Worm (Caenorhabditis elegans) whole organism, L2 larva: ENCODE data around the gene seld-1.

Experiments used
- C34F6.9 ChIP-seq: fragments of 150-350 bp; optimal IDR thresholded peaks from 2 replicates; lab custom pipeline; 2014; ENCODE audit warnings: missing biosample characterization, missing genetic modification characterization
- R02D3.7 ChIP-seq: fragments of 150-350 bp; optimal IDR thresholded peaks from 2 replicates; lab custom pipeline; 2014; ENCODE audit warnings: missing biosample characterization, missing genetic modification characterization
- ZK546.5 ChIP-seq: sonication (generic microtip); optimal IDR thresholded peaks from 2 replicates; lab custom pipeline; 2017; ENCODE audit warnings: missing biosample characterization, missing genetic modification characterization
- aly-2 ChIP-seq: fragments of 150-350 bp; optimal IDR thresholded peaks from 2 replicates; lab custom pipeline; 2014; ENCODE audit warnings: missing biosample characterization, missing genetic modification characterization
- ceh-16 ChIP-seq: fragments of 150-350 bp; optimal IDR thresholded peaks from 2 replicates; lab custom pipeline; 2014; ENCODE audit warnings: missing biosample characterization, missing genetic modification characterization
- crh-2 ChIP-seq: sonication (generic microtip); optimal IDR thresholded peaks from 2 replicates; lab custom pipeline; 2017; ENCODE audit warnings: missing biosample characterization, missing genetic modification characterization
- dmd-4 ChIP-seq: sonication (generic microtip); optimal IDR thresholded peaks from 2 replicates; lab custom pipeline; 2017; ENCODE audit warnings: missing biosample characterization, missing genetic modification characterization
- elt-1 ChIP-seq: fragments of 150-350 bp; optimal IDR thresholded peaks from 2 replicates; lab custom pipeline; 2014; ENCODE audit warnings: missing biosample characterization, missing genetic modification characterization
- fos-1 ChIP-seq: fragments of 150-350 bp; optimal IDR thresholded peaks from 2 replicates; lab custom pipeline; 2014; ENCODE audit warnings: missing biosample characterization, missing genetic modification characterization
- lin-39 ChIP-seq: fragments of 150-350 bp; optimal IDR thresholded peaks from 2 replicates; lab custom pipeline; 2014; ENCODE audit warnings: missing biosample characterization, missing genetic modification reagents, missing genetic modification characterization
- lsy-2 ChIP-seq, 2 experiments: fragments of 150-350 bp in 1 of 2; sonication (generic microtip) in 1 of 2; optimal IDR thresholded peaks; 2 replicates each; lab custom pipeline; 2014 to 2017; ENCODE audit warnings: missing biosample characterization in 2 of 2, missing genetic modification characterization in 2 of 2
- mab-5 ChIP-seq: fragments of 150-350 bp; optimal IDR thresholded peaks from 2 replicates; lab custom pipeline; 2014; ENCODE audit warnings: missing biosample characterization, missing genetic modification characterization
- mdl-1 ChIP-seq, 2 experiments: fragments of 150-350 bp in 1 of 2; sonication (generic microtip) in 1 of 2; optimal IDR thresholded peaks; 2 replicates each; lab custom pipeline; 2017; ENCODE audit warnings: missing biosample characterization in 2 of 2, missing genetic modification characterization in 2 of 2
- nhr-10 ChIP-seq: sonication (generic microtip); optimal IDR thresholded peaks from 2 replicates; lab custom pipeline; 2017; ENCODE audit warnings: missing biosample characterization, missing genetic modification characterization
- nhr-11 ChIP-seq: fragments of 150-350 bp; optimal IDR thresholded peaks from 2 replicates; lab custom pipeline; 2014; ENCODE audit warnings: missing biosample characterization, missing genetic modification characterization
- nhr-12 ChIP-seq: fragments of 150-350 bp; optimal IDR thresholded peaks from 2 replicates; lab custom pipeline; 2014; ENCODE audit warnings: missing biosample characterization, missing genetic modification characterization
- nhr-129 ChIP-seq: fragments of 150-350 bp; optimal IDR thresholded peaks from 2 replicates; lab custom pipeline; 2014; ENCODE audit warnings: missing biosample characterization, missing genetic modification characterization
- nhr-25 ChIP-seq: fragments of 150-350 bp; sonication (generic microtip); optimal IDR thresholded peaks from 3 replicates; lab custom pipeline; 2014; ENCODE audit warnings: missing biosample characterization, missing genetic modification characterization
- nhr-6 ChIP-seq: fragments of 150-350 bp; optimal IDR thresholded peaks from 2 replicates; lab custom pipeline; 2014; ENCODE audit warnings: missing biosample characterization, missing genetic modification characterization
- nhr-77 ChIP-seq: fragments of 150-350 bp; optimal IDR thresholded peaks from 2 replicates; lab custom pipeline; 2014; ENCODE audit warnings: missing biosample characterization, missing genetic modification characterization
- peb-1 ChIP-seq: fragments of 150-350 bp; optimal IDR thresholded peaks from 2 replicates; lab custom pipeline; 2014; ENCODE audit warnings: missing biosample characterization, missing genetic modification characterization
- skn-1 ChIP-seq: sonication (generic microtip); optimal IDR thresholded peaks from 2 replicates; lab custom pipeline; 2017; ENCODE audit warnings: missing biosample characterization, missing genetic modification characterization
- sma-9 ChIP-seq, 2 experiments: fragments of 150-350 bp in 1 of 2; sonication (generic microtip) in 1 of 2; optimal IDR thresholded peaks; 2 replicates each; lab custom pipeline; 2014 to 2016; ENCODE audit warnings: missing genetic modification characterization in 2 of 2, mild to moderate bottlenecking in 1 of 2, missing biosample characterization in 1 of 2, missing compliant biosample characterization in 1 of 2, missing genetic modification reagents in 1 of 2, moderate library complexity in 1 of 2
- unc-55 ChIP-seq: fragments of 150-350 bp; sonication (generic microtip); optimal IDR thresholded peaks from 3 replicates; lab custom pipeline; 2014; ENCODE audit warnings: missing biosample characterization, missing genetic modification reagents, missing genetic modification characterization
- ztf-1 ChIP-seq: fragments of 200-800 bp; sonication (Bioruptor generic); conservative IDR thresholded peaks from 2 replicates; pipeline ENCODE4 v1.3.6; 2022; ENCODE audit warnings: missing genetic modification characterization, missing compliant biosample characterization
- ztf-4 ChIP-seq: fragments of 150-350 bp; optimal IDR thresholded peaks from 2 replicates; lab custom pipeline; 2014; ENCODE audit warnings: missing biosample characterization, missing genetic modification characterization

Gene seld-1

ce11 chrIV:13540165-13540564 is 34.9 kb downstream of the seld-1 start, which contains the start of gene rsd-2:
rsd-2 (minus strand) TSS chrIV:13540265.
- no peak for TF ChIP-seq sma-9 (GFP tag; optimal IDR thresholded peaks at IDR 0.05; lab: Kevin White, UChicago)
- TF ChIP-seq sma-9 (tag; optimal IDR thresholded peaks at IDR 0.05; lab: Kevin White, UChicago) = no peak
- TF ChIP-seq fos-1 (tag; lab: Kevin White, UChicago) = no peak
- no peak for TF ChIP-seq mdl-1 (tag; optimal IDR thresholded peaks at IDR 0.05; lab: Kevin White, UChicago)
- no peak for TF ChIP-seq lin-39 (tag; lab: Kevin White, UChicago)
- no peak for TF ChIP-seq nhr-77 (tag; lab: Kevin White, UChicago)
- TF ChIP-seq ceh-16 (tag; lab: Kevin White, UChicago) = no peak
- TF ChIP-seq peb-1 (tag; lab: Kevin White, UChicago) = no peak
- TF ChIP-seq nhr-25 (tag; lab: Kevin White, UChicago) = no peak
- TF ChIP-seq aly-2 = no peak
- TF ChIP-seq ZK546.5 (tag; lab: Kevin White, UChicago) = no peak
- TF ChIP-seq ztf-4 (tag; lab: Kevin White, UChicago) = no peak
- no peak for TF ChIP-seq R02D3.7 (tag; lab: Kevin White, UChicago)
- TF ChIP-seq crh-2 = no peak
- no peak for TF ChIP-seq nhr-11 (tag; lab: Kevin White, UChicago)
- TF ChIP-seq dmd-4 (tag; lab: Kevin White, UChicago) = no peak
- TF ChIP-seq, all 48 proteins: peak for 0

- TF ChIP-seq fos-1 (tag; lab: Kevin White, UChicago) = peak; percentile 65
- TF ChIP-seq aly-2 = no peak
- no peak for TF ChIP-seq sma-9 (GFP tag; optimal IDR thresholded peaks at IDR 0.05; lab: Kevin White, UChicago)
- no peak for TF ChIP-seq sma-9 (tag; optimal IDR thresholded peaks at IDR 0.05; lab: Kevin White, UChicago)
Observed at ce11 chrIV:13548188-13548587, 42.9 kb downstream of the seld-1 start, which contains the start of gene F52G2.3. F52G2.3 (minus strand) TSS chrIV:13548230.

- no peak for TF ChIP-seq C34F6.9
- TF ChIP-seq nhr-12 (tag; lab: Kevin White, UChicago) = no peak
- TF ChIP-seq peb-1 (tag; lab: Kevin White, UChicago) = no peak
- no peak for TF ChIP-seq mab-5
- no peak for TF ChIP-seq ztf-1 (GFP tag; lab: Robert Waterston, UW)
- TF ChIP-seq nhr-6 (tag; lab: Kevin White, UChicago) = no peak
- TF ChIP-seq unc-55 (GFP tag; lab: Kevin White, UChicago) = no peak
- no peak for TF ChIP-seq skn-1 (tag; lab: Kevin White, UChicago)
Observed at ce11 chrIV:13549350-13549749, 44.1 kb downstream of the seld-1 start.

- TF ChIP-seq elt-1 = no peak
- no peak for TF ChIP-seq skn-1 (tag; lab: Kevin White, UChicago)
- 0 out of 2 replicates have a peak, but pooled peaks have one; percentile 59 for TF ChIP-seq ztf-1 (GFP tag; lab: Robert Waterston, UW)
Observed at ce11 chrIV:13554350-13554749, 49.1 kb downstream of the seld-1 start.

ce11 chrIV:13555508-13555907 is 50.3 kb downstream of the seld-1 start:
- no peak for TF ChIP-seq lsy-2 (tag; optimal IDR thresholded peaks at IDR 0.05; lab: Kevin White, UChicago)

ce11 chrIV:13557393-13557792 is 52.1 kb downstream of the seld-1 start:
- TF ChIP-seq nhr-129 (tag; lab: Kevin White, UChicago) = peak; percentile 58
- TF ChIP-seq nhr-10 (tag; lab: Kevin White, UChicago) = no peak
